Worm (Caenorhabditis elegans): ENCODE measurements around the gene F54D10.4.

Gene F54D10.4

ce11 chrII:3779463-3779862 lies 27.4 kb downstream of the F54D10.4 start, which contains the start of gene T24E12.11:
Gene T24E12.11 (minus strand): TSS chrII:3779563.
- no peak for TF ChIP-seq ceh-43 (GFP tag; optimal IDR thresholded peaks at IDR 0.05)
- no peak for TF ChIP-seq mep-1 (tag; optimal IDR thresholded peaks at IDR 0.05)
- TF ChIP-seq lin-13 (tag; optimal IDR thresholded peaks at IDR 0.05), result no peak
- no peak for TF ChIP-seq zip-8 (tag; optimal IDR thresholded peaks at IDR 0.05)
- TF ChIP-seq elt-1 (tag; optimal IDR thresholded peaks at IDR 0.05; ENCODE audit: borderline replicate concordance, insufficient read depth), result no peak
- TF ChIP-seq elt-3 (tag; optimal IDR thresholded peaks at IDR 0.05), result no peak
- no peak for TF ChIP-seq lin-32 (GFP tag; optimal IDR thresholded peaks at IDR 0.05)
- TF ChIP-seq snpc-4 (tag; optimal IDR thresholded peaks at IDR 0.05), result no peak
- TF ChIP-seq drap-1 (GFP tag; optimal IDR thresholded peaks at IDR 0.05), result no peak
- TF ChIP-seq M03D4.4 (tag; optimal IDR thresholded peaks at IDR 0.05), result no peak
- no peak for TF ChIP-seq blmp-1 (tag; optimal IDR thresholded peaks at IDR 0.05)
- no peak for TF ChIP-seq nhr-28 (tag; optimal IDR thresholded peaks at IDR 0.05)
- no peak for TF ChIP-seq mab-5 (tag; optimal IDR thresholded peaks at IDR 0.05)
- TF ChIP-seq ceh-83 (GFP tag; optimal IDR thresholded peaks at IDR 0.05), result no peak
- TF ChIP-seq unc-62 (GFP tag; optimal IDR thresholded peaks at IDR 0.05), result no peak
- TF ChIP-seq sem-2 (GFP tag; optimal IDR thresholded peaks at IDR 0.05), result no peak
- TF ChIP-seq ces-1 (GFP tag; optimal IDR thresholded peaks at IDR 0.05), result no peak
- TF ChIP-seq lsy-2 (tag; optimal IDR thresholded peaks at IDR 0.05), result no peak

DNA sequence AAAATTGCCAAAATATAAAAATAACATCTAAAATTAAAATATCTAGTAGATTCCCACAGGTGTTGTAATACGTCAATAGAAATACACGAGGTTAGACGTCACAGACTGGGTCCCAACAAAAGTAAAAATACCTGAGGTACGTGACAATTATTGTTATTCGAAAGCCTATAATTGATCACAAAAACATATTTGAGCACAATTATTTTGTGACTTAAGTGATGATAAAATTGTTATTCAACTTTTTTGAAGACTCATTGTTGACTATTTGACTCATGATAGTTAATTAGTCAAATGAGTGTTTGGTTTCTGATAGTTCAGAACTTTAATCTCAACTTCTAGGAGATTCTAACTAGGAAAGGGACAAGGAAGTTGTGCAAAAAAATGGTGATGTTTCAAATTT lies 29.1 kb downstream of the F54D10.4 start:
- no peak for TF ChIP-seq M03D4.4 (tag; optimal IDR thresholded peaks at IDR 0.05)
- no peak for TF ChIP-seq ceh-39 (tag; optimal IDR thresholded peaks at IDR 0.05)
- no peak for TF ChIP-seq ztf-11 (tag; optimal IDR thresholded peaks at IDR 0.05)
- no peak for TF ChIP-seq ceh-43 (GFP tag; optimal IDR thresholded peaks at IDR 0.05)
- no peak for TF ChIP-seq ces-1 (GFP tag; optimal IDR thresholded peaks at IDR 0.05)
- TF ChIP-seq lsy-2 (tag; optimal IDR thresholded peaks at IDR 0.05), result no peak
- TF ChIP-seq nhr-2 (tag; optimal IDR thresholded peaks at IDR 0.05), result no peak
- TF ChIP-seq sptf-1 (tag; optimal IDR thresholded peaks at IDR 0.05), result no peak
- TF ChIP-seq lin-13 (tag; optimal IDR thresholded peaks at IDR 0.05), result no peak
- no peak for TF ChIP-seq hlh-1 (tag; optimal IDR thresholded peaks at IDR 0.05)
- no peak for TF ChIP-seq zip-8 (tag; optimal IDR thresholded peaks at IDR 0.05)
- TF ChIP-seq snpc-4 (tag; optimal IDR thresholded peaks at IDR 0.05), result no peak
- TF ChIP-seq unc-39 (tag; optimal IDR thresholded peaks at IDR 0.05), result no peak
- TF ChIP-seq cnd-1 (tag; optimal IDR thresholded peaks at IDR 0.05), result no peak
- no peak for TF ChIP-seq flh-1 (GFP tag; optimal IDR thresholded peaks at IDR 0.05)
- TF ChIP-seq blmp-1 (tag; optimal IDR thresholded peaks at IDR 0.05), result no peak

- TF ChIP-seq mls-2 (tag; optimal IDR thresholded peaks at IDR 0.05), result no peak
- no peak for TF ChIP-seq zip-8 (tag; optimal IDR thresholded peaks at IDR 0.05)
- no peak for TF ChIP-seq pha-4 (tag; optimal IDR thresholded peaks at IDR 0.05)
- TF ChIP-seq blmp-1 (tag; optimal IDR thresholded peaks at IDR 0.05), result no peak
- no peak for TF ChIP-seq M03D4.4 (tag; optimal IDR thresholded peaks at IDR 0.05)
- TF ChIP-seq cnd-1 (tag; optimal IDR thresholded peaks at IDR 0.05), result no peak
Observed at ce11 chrII:3775719-3776118, 31.1 kb downstream of the F54D10.4 start, which contains the start of gene T24E12.3. Gene T24E12.3 (plus strand): TSS chrII:3776019.

DNA sequence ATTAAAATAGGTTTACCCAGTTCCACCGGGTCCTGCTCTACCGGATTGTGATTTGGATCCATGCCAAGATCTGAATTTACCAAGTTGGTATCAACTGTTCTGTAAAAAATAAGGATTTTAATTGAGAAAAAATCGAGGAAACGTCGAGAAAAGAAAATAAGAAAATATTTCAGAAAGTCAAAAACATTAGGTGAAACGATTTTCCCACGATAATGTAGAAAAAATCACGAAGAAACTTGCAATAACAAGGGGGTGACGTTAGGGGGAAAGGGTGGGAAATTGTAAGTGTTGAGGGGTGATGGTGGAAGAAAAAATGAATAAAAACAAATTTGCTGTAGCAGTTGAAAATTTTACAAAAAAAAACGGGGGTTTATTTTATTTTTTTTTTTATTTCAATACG lies 33.7 kb downstream of the F54D10.4 start, which contains the start of gene T24E12.10:
T24E12.10 (minus strand) TSS at position 101 of the 400 bp plus-strand sequence.
- TF ChIP-seq lin-13 (tag; optimal IDR thresholded peaks at IDR 0.05), result no peak
- TF ChIP-seq unc-62 (GFP tag; optimal IDR thresholded peaks at IDR 0.05), result no peak
- TF ChIP-seq M03D4.4 (tag; optimal IDR thresholded peaks at IDR 0.05), result no peak
- no peak for TF ChIP-seq sptf-1 (tag; optimal IDR thresholded peaks at IDR 0.05)
- TF ChIP-seq sem-2 (GFP tag; optimal IDR thresholded peaks at IDR 0.05), result no peak
- no peak for TF ChIP-seq bed-3 (GFP tag; optimal IDR thresholded peaks at IDR 0.05)
- TF ChIP-seq nhr-2 (tag; optimal IDR thresholded peaks at IDR 0.05), result no peak
- TF ChIP-seq ceh-83 (GFP tag; optimal IDR thresholded peaks at IDR 0.05), result no peak
- no peak for TF ChIP-seq nhr-76 (tag; optimal IDR thresholded peaks at IDR 0.05)
- no peak for TF ChIP-seq nhr-12 (tag; optimal IDR thresholded peaks at IDR 0.05)
- no peak for TF ChIP-seq elt-1 (tag; optimal IDR thresholded peaks at IDR 0.05; ENCODE audit: borderline replicate concordance, insufficient read depth)
- TF ChIP-seq ham-2 (GFP tag; optimal IDR thresholded peaks at IDR 0.05), result no peak
- no peak for TF ChIP-seq flh-1 (GFP tag; optimal IDR thresholded peaks at IDR 0.05)
- TF ChIP-seq hlh-1 (tag; optimal IDR thresholded peaks at IDR 0.05), result no peak
- TF ChIP-seq mep-1 (tag; optimal IDR thresholded peaks at IDR 0.05), result no peak
- TF ChIP-seq unc-39 (tag; optimal IDR thresholded peaks at IDR 0.05), result no peak
- TF ChIP-seq ceh-39 (tag; optimal IDR thresholded peaks at IDR 0.05), result no peak
- no peak for TF ChIP-seq drap-1 (GFP tag; optimal IDR thresholded peaks at IDR 0.05)
- no peak for TF ChIP-seq ceh-43 (GFP tag; optimal IDR thresholded peaks at IDR 0.05)
